Fruit fly (Drosophila melanogaster) whole organism, pupa: ENCODE data around the gene CG33107.

Experiments
- CG10348 ChIP-seq: fragments of 200-800 bp; sonication (Bioruptor generic); IDR thresholded peaks from 2 replicates; pipeline ENCODE4 v1.3.6; 2022; ENCODE audit warnings: missing biosample characterization, missing genetic modification characterization
- CG12605 ChIP-seq: fragments of 200-800 bp; sonication (Bioruptor generic); IDR thresholded peaks from 2 replicates; pipeline ENCODE4 v1.3.6; 2022; ENCODE audit warnings: missing biosample characterization, missing genetic modification characterization
- CG4496 ChIP-seq: fragments of 200-800 bp; sonication (Bioruptor generic); IDR thresholded peaks from 3 replicates; pipeline ENCODE4 v1.3.6; 2022; ENCODE audit warnings: missing biosample characterization, missing genetic modification characterization
- CG8159 ChIP-seq: fragments of 200-800 bp; sonication (Bioruptor generic); optimal IDR thresholded peaks from 3 replicates; lab custom pipeline; 2018; ENCODE audit warnings: missing biosample characterization, mild to moderate bottlenecking, missing genetic modification characterization, moderate library complexity
- CG9948 ChIP-seq: fragments of 200-800 bp; sonication (Bioruptor generic); optimal IDR thresholded peaks from 2 replicates; lab custom pipeline; 2018; ENCODE audit warnings: missing biosample characterization, mild to moderate bottlenecking, missing genetic modification characterization, moderate library complexity
- D1 ChIP-seq: fragments of 200-800 bp; sonication (Bioruptor generic); optimal IDR thresholded peaks from 2 replicates; lab custom pipeline; 2018; ENCODE audit warnings: missing biosample characterization, mild to moderate bottlenecking, missing genetic modification characterization, moderate library complexity
- Ets98B ChIP-seq: fragments of 200-800 bp; sonication (Bioruptor generic); IDR thresholded peaks from 2 replicates; pipeline ENCODE4 v1.3.6; 2022; ENCODE audit warnings: missing biosample characterization, missing genetic modification characterization
- Pif1B ChIP-seq: fragments of 200-800 bp; sonication (Bioruptor generic); optimal IDR thresholded peaks from 3 replicates; lab custom pipeline; 2016; ENCODE audit warnings: missing biosample characterization, missing genetic modification characterization
- Snoo ChIP-seq: fragments of 200-800 bp; sonication (Bioruptor generic); optimal IDR thresholded peaks from 3 replicates; lab custom pipeline; 2017; ENCODE audit warnings: missing biosample characterization, mild to moderate bottlenecking, missing genetic modification characterization, inconsistent platforms
- gl ChIP-seq: fragments of 200-800 bp; sonication (Bioruptor generic); optimal IDR thresholded peaks from 2 replicates; lab custom pipeline; 2018; ENCODE audit warnings: missing biosample characterization, mild to moderate bottlenecking, missing genetic modification characterization

DNA sequence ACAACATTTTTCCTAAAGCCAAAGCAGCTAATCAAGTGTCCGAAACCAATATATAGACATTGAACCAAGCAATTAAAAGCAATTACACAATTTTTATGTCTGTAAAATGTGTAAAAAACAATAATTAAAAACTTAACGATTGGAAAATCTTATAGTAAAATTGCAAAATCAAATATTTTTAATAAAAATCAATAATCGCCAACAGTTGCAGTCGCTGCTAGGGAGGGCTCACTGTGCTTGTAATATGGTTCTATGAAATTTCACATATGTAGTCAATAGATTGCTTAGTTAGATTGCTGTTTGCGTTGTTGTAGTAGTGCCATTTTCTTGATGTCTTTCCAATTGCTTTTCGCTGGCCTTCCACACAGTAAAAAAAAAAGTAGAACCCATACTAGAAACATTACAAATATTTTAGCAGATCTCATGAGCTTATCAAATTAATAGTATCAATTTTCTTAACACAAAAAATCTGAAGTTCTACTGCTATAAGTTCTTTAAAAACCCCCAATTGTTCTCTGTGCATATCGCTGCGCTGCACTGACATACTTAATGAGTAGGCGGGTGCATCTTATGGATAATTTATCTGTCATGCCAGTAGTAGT lies 8.3 kb downstream of the CG33107 start:
- TF ChIP-seq CG9948 = no peak
- no peak for TF ChIP-seq Snoo
- peak; percentile 84 for TF ChIP-seq CG4496 (GFP tag; lab: Robert Waterston, UW)
- TF ChIP-seq gl = no peak
- no peak for TF ChIP-seq CG8159 (tag; lab: Kevin White, UChicago)
- no peak for TF ChIP-seq CG10348
- TF ChIP-seq Pif1B = peak; percentile 1
- peak; percentile 37; the same call in 1 of the 2 replicates for TF ChIP-seq CG12605 (GFP tag; lab: Robert Waterston, UW)
- peak; percentile 54 for TF ChIP-seq Ets98B (GFP tag; lab: Robert Waterston, UW)
- no peak for TF ChIP-seq D1 (tag; lab: Kevin White, UChicago)
